Fruit fly (Drosophila melanogaster): ENCODE results near the gene CG9254.

DNA sequence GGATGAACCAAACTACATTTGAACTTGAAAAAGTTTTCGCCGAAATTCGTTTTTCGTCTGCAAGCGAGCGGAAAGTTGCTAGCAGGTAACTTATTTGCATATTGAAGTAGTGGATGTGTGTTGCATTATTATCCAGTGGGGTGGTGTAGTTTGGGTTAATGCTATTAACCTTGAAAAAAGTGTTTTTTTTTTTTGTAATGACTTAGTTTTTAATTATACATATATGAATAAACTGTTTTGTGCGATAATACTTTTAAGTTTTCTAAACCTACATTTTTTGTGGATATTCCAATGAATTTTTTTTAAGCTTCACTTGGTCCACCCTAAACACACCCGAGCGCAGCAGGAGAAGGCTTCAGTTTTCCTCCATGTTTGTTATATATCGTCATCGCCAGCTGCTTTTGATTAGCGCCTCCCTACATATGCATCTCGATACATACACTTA, 26.0 kb downstream of the CG9254 start:
- peak; percentile 81 for TF ChIP-seq dmrt93B (GFP tag; optimal IDR thresholded peaks at IDR 0.05)
- peak; percentile 81 for TF ChIP-seq psq (GFP tag; optimal IDR thresholded peaks at IDR 0.05)
- no peak for TF ChIP-seq lola (GFP tag; optimal IDR thresholded peaks at IDR 0.05)
- peak; percentile 52 for TF ChIP-seq Mio (GFP tag; optimal IDR thresholded peaks at IDR 0.05)
- TF ChIP-seq Dif (GFP tag; optimal IDR thresholded peaks at IDR 0.05; ENCODE audit: partially characterized antibody): no peak
- TF ChIP-seq h (GFP tag; optimal IDR thresholded peaks at IDR 0.05): peak; percentile 89
- TF ChIP-seq Rel (GFP tag; optimal IDR thresholded peaks at IDR 0.05): peak; percentile 48
- peak; percentile 40 for TF ChIP-seq Rel (tag; optimal IDR thresholded peaks at IDR 0.05)
- TF ChIP-seq Dfd (GFP tag; optimal IDR thresholded peaks at IDR 0.05): no peak
- TF ChIP-seq Hr78 (GFP tag; optimal IDR thresholded peaks at IDR 0.05): no peak
- no peak for TF ChIP-seq pan (optimal IDR thresholded peaks at IDR 0.05)
- no peak for TF ChIP-seq usp (GFP tag; optimal IDR thresholded peaks at IDR 0.05)
- peak; percentile 32 for TF ChIP-seq CrebA (GFP tag; optimal IDR thresholded peaks at IDR 0.05; ENCODE audit: borderline replicate concordance)
- peak; percentile 91 for TF ChIP-seq br (GFP tag; optimal IDR thresholded peaks at IDR 0.05)
- TF ChIP-seq sv (GFP tag; optimal IDR thresholded peaks at IDR 0.05): no peak
